Fruit fly (Drosophila melanogaster) whole organism, wandering third instar larva: ENCODE measurements around the gene Or92a.

Source experiments
- CG32264 ChIP-seq: fragments of 200-800 bp; sonication (Bioruptor generic); optimal IDR thresholded peaks from 2 replicates; lab custom pipeline; 2016; ENCODE audit warnings: missing biosample characterization, missing genetic modification characterization
- CG9705 ChIP-seq: fragments of 200-800 bp; sonication (Bioruptor generic); optimal IDR thresholded peaks from 2 replicates; lab custom pipeline; 2018; ENCODE audit warnings: missing biosample characterization, mild to moderate bottlenecking, missing genetic modification characterization
- CrebA ChIP-seq: fragments of 200-800 bp; sonication (Bioruptor generic); optimal IDR thresholded peaks from 2 replicates; lab custom pipeline; 2016; ENCODE audit warnings: missing biosample characterization, mild to moderate bottlenecking, missing genetic modification characterization, borderline replicate concordance
- Dfd ChIP-seq: fragments of >200 bp; optimal IDR thresholded peaks from 2 replicates; lab custom pipeline; 2017; ENCODE audit warnings: missing biosample characterization, missing genetic modification characterization
- Dif ChIP-seq: fragments of 200-275, 200-300 bp; sonication (Bioruptor generic); optimal IDR thresholded peaks from 2 replicates; lab custom pipeline; 2018; ENCODE audit warnings: missing biosample characterization, missing genetic modification characterization; ENCODE audit not compliant: partially characterized antibody
- GATAd ChIP-seq: sonication (Bioruptor generic); optimal IDR thresholded peaks from 2 replicates; lab custom pipeline; 2016; ENCODE audit warnings: missing biosample characterization, missing genetic modification characterization
- HLH106 ChIP-seq: fragments of 200-800 bp; optimal IDR thresholded peaks from 3 replicates; lab custom pipeline; 2019; ENCODE audit warnings: missing biosample characterization, mild to moderate bottlenecking, missing genetic modification characterization, moderate library complexity
- Hnf4 ChIP-seq: fragments of 200-800 bp; sonication (Bioruptor generic); optimal IDR thresholded peaks from 2 replicates; lab custom pipeline; 2016; ENCODE audit warnings: missing biosample characterization, mild to moderate bottlenecking, missing genetic modification characterization
- Hr83 ChIP-seq: fragments of 200-300 bp; sonication (Bioruptor generic); optimal IDR thresholded peaks from 2 replicates; lab custom pipeline; 2016; ENCODE audit warnings: missing biosample characterization, mild to moderate bottlenecking, missing genetic modification characterization, moderate library complexity; ENCODE audit not compliant: poor library complexity, severe bottlenecking
- Jra ChIP-seq: sonication (Bioruptor generic); optimal IDR thresholded peaks from 2 replicates; lab custom pipeline; 2016; ENCODE audit warnings: missing biosample characterization, missing genetic modification characterization
- Mio ChIP-seq: sonication (Bioruptor generic); optimal IDR thresholded peaks from 2 replicates; lab custom pipeline; 2016; ENCODE audit warnings: missing biosample characterization, missing genetic modification characterization
- Myc ChIP-seq: fragments of >200 bp; optimal IDR thresholded peaks from 2 replicates; lab custom pipeline; 2017
- N ChIP-seq: fragments of >200 bp; optimal IDR thresholded peaks from 2 replicates; lab custom pipeline; 2018; ENCODE audit warnings: missing biosample characterization, missing external identifiers, missing genetic modification characterization
- OdsH ChIP-seq: fragments of 200-800 bp; sonication (Bioruptor generic); optimal IDR thresholded peaks from 2 replicates; lab custom pipeline; 2016; ENCODE audit warnings: missing biosample characterization, mild to moderate bottlenecking, missing genetic modification characterization
- Rel ChIP-seq, 2 experiments: fragments of 200-800 bp; sonication (Bioruptor generic) in 1 of 2; optimal IDR thresholded peaks; 2 replicates in 1 of 2; 3 replicates in 1 of 2; lab custom pipeline; 2016 to 2019; ENCODE audit warnings: mild to moderate bottlenecking in 2 of 2, missing biosample characterization in 2 of 2, missing genetic modification characterization in 2 of 2, moderate library complexity in 1 of 2
- Sp1 ChIP-seq: fragments of 200-800 bp; sonication (Bioruptor generic); optimal IDR thresholded peaks from 3 replicates; lab custom pipeline; 2019; ENCODE audit warnings: missing biosample characterization, mild to moderate bottlenecking, missing genetic modification characterization, moderate library complexity
- Vsx2 ChIP-seq: fragments of 200-300, 225-300 bp; sonication (Bioruptor generic); optimal IDR thresholded peaks from 2 replicates; lab custom pipeline; 2018; ENCODE audit warnings: missing biosample characterization, missing genetic modification characterization; ENCODE audit not compliant: partially characterized antibody
- br ChIP-seq: fragments of 200-800 bp; sonication (Bioruptor generic); optimal IDR thresholded peaks from 2 replicates; lab custom pipeline; 2016; ENCODE audit warnings: missing biosample characterization, missing genetic modification characterization
- dl ChIP-seq, 2 experiments: fragments of 175-275, 200-275 bp in 1 of 2; fragments of 200-275 bp in 1 of 2; sonication (Bioruptor generic); optimal IDR thresholded peaks; lab custom pipeline; 2018; ENCODE audit warnings: mild to moderate bottlenecking in 2 of 2, missing biosample characterization in 2 of 2, missing genetic modification characterization in 2 of 2, moderate library complexity in 2 of 2; ENCODE audit not compliant: partially characterized antibody in 2 of 2, insufficient read depth in 1 of 2
- dmrt93B ChIP-seq: fragments of 200-800 bp; sonication (Bioruptor generic); optimal IDR thresholded peaks from 2 replicates; lab custom pipeline; 2018; ENCODE audit warnings: missing biosample characterization, mild to moderate bottlenecking, missing genetic modification characterization
- dsf ChIP-seq: sonication (Bioruptor generic); optimal IDR thresholded peaks from 2 replicates; lab custom pipeline; 2016; ENCODE audit warnings: missing biosample characterization, missing genetic modification characterization, borderline replicate concordance
- ey ChIP-seq: fragments of 200-800 bp; sonication (Bioruptor generic); optimal IDR thresholded peaks from 2 replicates; lab custom pipeline; 2016; ENCODE audit warnings: missing biosample characterization, missing genetic modification characterization
- foxo ChIP-seq, 2 experiments: fragments of 200-800 bp; sonication (Bioruptor generic); optimal IDR thresholded peaks; 2 replicates in 1 of 2; 3 replicates in 1 of 2; lab custom pipeline; 2016 to 2017; ENCODE audit warnings: missing biosample characterization in 2 of 2, missing genetic modification characterization in 2 of 2
- fru ChIP-seq: fragments of 200-800 bp; sonication (Bioruptor generic); optimal IDR thresholded peaks from 3 replicates; lab custom pipeline; 2016; ENCODE audit warnings: missing biosample characterization, mild to moderate bottlenecking, missing genetic modification characterization
- h ChIP-seq: fragments of 200-800 bp; sonication (Bioruptor generic); optimal IDR thresholded peaks from 3 replicates; lab custom pipeline; 2016; ENCODE audit warnings: missing biosample characterization, mild to moderate bottlenecking, missing genetic modification characterization
- jim ChIP-seq: fragments of 175-275, 200-325 bp; sonication (Bioruptor generic); optimal IDR thresholded peaks from 2 replicates; lab custom pipeline; 2016; ENCODE audit warnings: missing biosample characterization, mild to moderate bottlenecking, missing genetic modification characterization
- lola ChIP-seq: fragments of >200 bp; optimal IDR thresholded peaks from 2 replicates; lab custom pipeline; 2017; ENCODE audit warnings: missing biosample characterization, missing genetic modification characterization
- pan ChIP-seq: fragments of >200 bp; optimal IDR thresholded peaks from 2 replicates; lab custom pipeline; 2017
- psq ChIP-seq: fragments of 200-800 bp; sonication (Bioruptor generic); optimal IDR thresholded peaks from 3 replicates; lab custom pipeline; 2017; ENCODE audit warnings: missing biosample characterization, mild to moderate bottlenecking, missing genetic modification characterization, moderate library complexity
- rgr ChIP-seq: fragments of 200-800 bp; sonication (Bioruptor generic); optimal IDR thresholded peaks from 3 replicates; lab custom pipeline; 2016; ENCODE audit warnings: missing biosample characterization, mild to moderate bottlenecking, missing genetic modification characterization
- tai ChIP-seq: sonication (Bioruptor generic); optimal IDR thresholded peaks from 2 replicates; lab custom pipeline; 2016; ENCODE audit warnings: missing biosample characterization, missing genetic modification characterization
- usp ChIP-seq: fragments of >200 bp; optimal IDR thresholded peaks from 2 replicates; lab custom pipeline; 2017; ENCODE audit warnings: missing biosample characterization, missing genetic modification characterization
- woc ChIP-seq: sonication (Bioruptor generic); optimal IDR thresholded peaks from 2 replicates; lab custom pipeline; 2016; ENCODE audit warnings: missing biosample characterization, mild to moderate bottlenecking, missing genetic modification characterization

The Or92a gene

dm6 chr3R:20504488-20504887, at the start of gene Or92a:
Gene Or92a (plus strand): TSS chr3R:20504788.
- TF ChIP-seq pan (lab: Kevin White, UChicago) (no peak), usp (GFP tag; lab: Kevin White, UChicago) (no peak), h (GFP tag; lab: Kevin White, UChicago) (no peak), Rel (GFP tag; optimal IDR thresholded peaks at IDR 0.05; lab: Kevin White, UChicago) (no peak), Rel (tag; optimal IDR thresholded peaks at IDR 0.05; lab: Kevin White, UChicago) (no peak), jim (GFP tag; lab: Kevin White, UChicago) (no peak), Hr83 (GFP tag; lab: Kevin White, UChicago) (no peak), tai (no peak), CrebA (no peak), Sp1 (GFP tag; lab: Kevin White, UChicago) (no peak), Vsx2 (GFP tag; lab: Kevin White, UChicago) (no peak), Hnf4 (GFP tag; lab: Kevin White, UChicago) (no peak), Jra (GFP tag; lab: Kevin White, UChicago) (no peak), Dfd (GFP tag; lab: Kevin White, UChicago) (no peak), woc (GFP tag; lab: Kevin White, UChicago) (no peak), dmrt93B (GFP tag; lab: Kevin White, UChicago) (no peak), HLH106 (no peak), foxo (GFP tag; optimal IDR thresholded peaks at IDR 0.05; lab: Kevin White, UChicago) (no peak)

- TF ChIP-seq Myc (lab: Kevin White, UChicago), result peak; percentile 69
- no peak for TF ChIP-seq Dif (GFP tag; lab: Kevin White, UChicago)
Observed at dm6 chr3R:20464267-20464768, 40.3 kb upstream of the Or92a start.

- TF ChIP-seq woc (GFP tag; lab: Kevin White, UChicago), result no peak
- TF ChIP-seq ey, result no peak
- no peak for TF ChIP-seq Sp1 (GFP tag; lab: Kevin White, UChicago)
- no peak for TF ChIP-seq OdsH (GFP tag; lab: Kevin White, UChicago)
- TF ChIP-seq N (GFP tag; lab: Kevin White, UChicago), result no peak
- TF ChIP-seq, all 38 proteins: peak for 0
Observed at dm6 chr3R:20472764-20473390, 31.7 kb upstream of the Or92a start.

dm6 chr3R:20484441-20484840, 20.1 kb upstream of the Or92a start, which contains the start of gene Gfrl:
Gene Gfrl (minus strand): TSS chr3R:20484588.
- TF ChIP-seq rgr (GFP tag; lab: Kevin White, UChicago) (no peak), GATAd (GFP tag; lab: Kevin White, UChicago) (no peak), Jra (GFP tag; lab: Kevin White, UChicago) (no peak), Vsx2 (GFP tag; lab: Kevin White, UChicago) (no peak), dl (GFP tag; optimal IDR thresholded peaks at IDR 0.05; lab: Kevin White, UChicago; ENCODE audit: insufficient read depth in 1 of 2, partially characterized antibody in 2 of 2) (no peak), CG9705 (GFP tag; lab: Kevin White, UChicago) (no peak), HLH106 (no peak), Hr83 (GFP tag; lab: Kevin White, UChicago) (no peak), Rel (GFP tag; optimal IDR thresholded peaks at IDR 0.05; lab: Kevin White, UChicago) (no peak), Rel (tag; optimal IDR thresholded peaks at IDR 0.05; lab: Kevin White, UChicago) (no peak), Hnf4 (GFP tag; lab: Kevin White, UChicago) (no peak), lola (GFP tag; lab: Kevin White, UChicago) (no peak), Myc (lab: Kevin White, UChicago) (no peak), woc (GFP tag; lab: Kevin White, UChicago) (no peak)

- no peak for TF ChIP-seq jim (GFP tag; lab: Kevin White, UChicago)
Observed at dm6 chr3R:20501327-20501726, 3.3 kb upstream of the Or92a start, which contains the start of gene Dic2. Gene Dic2 (minus strand): TSS chr3R:20501427.

- TF ChIP-seq lola (GFP tag; lab: Kevin White, UChicago) (no peak), Mio (GFP tag; lab: Kevin White, UChicago) (no peak), CG32264 (GFP tag; lab: Kevin White, UChicago) (no peak), tai (no peak), br (GFP tag; lab: Kevin White, UChicago) (no peak), CrebA (no peak), fru (no peak), Dfd (GFP tag; lab: Kevin White, UChicago) (no peak), OdsH (GFP tag; lab: Kevin White, UChicago) (no peak), psq (no peak), Sp1 (GFP tag; lab: Kevin White, UChicago) (no peak), dl (GFP tag; optimal IDR thresholded peaks at IDR 0.05; lab: Kevin White, UChicago; ENCODE audit: insufficient read depth in 1 of 2, partially characterized antibody in 2 of 2) (no peak), foxo (GFP tag; optimal IDR thresholded peaks at IDR 0.05; lab: Kevin White, UChicago) (no peak), Jra (GFP tag; lab: Kevin White, UChicago) (no peak), Hnf4 (GFP tag; lab: Kevin White, UChicago) (no peak), pan (lab: Kevin White, UChicago) (no peak), dsf (GFP tag; lab: Kevin White, UChicago) (no peak), ey (no peak), CG9705 (GFP tag; lab: Kevin White, UChicago) (no peak), GATAd (GFP tag; lab: Kevin White, UChicago) (no peak)
Observed at dm6 chr3R:20501910-20502309, 2.7 kb upstream of the Or92a start, which contains the start of gene CG46441. Gene CG46441 (minus strand): TSS chr3R:20502010.
